Worm (Caenorhabditis elegans) whole organism, late embryonic: ENCODE measurements around the gene srw-67.

Experiments
- C38D4.7 ChIP-seq: fragments of 200-800 bp; sonication (Bioruptor generic); optimal IDR thresholded peaks from 2 replicates; lab custom pipeline; 2018; ENCODE audit warnings: mild to moderate bottlenecking, missing genetic modification characterization, moderate library complexity, missing compliant biosample characterization
- F13H6.1 ChIP-seq: sonication (generic microtip); optimal IDR thresholded peaks from 2 replicates; lab custom pipeline; 2016; ENCODE audit warnings: missing genetic modification characterization, missing compliant biosample characterization
- K09A11.1 ChIP-seq: sonication (generic microtip); optimal IDR thresholded peaks from 2 replicates; lab custom pipeline; 2017; ENCODE audit warnings: antibody characterized with exemption, mild to moderate bottlenecking, missing genetic modification characterization, missing compliant biosample characterization; ENCODE audit not compliant: insufficient read depth
- ahr-1 ChIP-seq: sonication (generic microtip); optimal IDR thresholded peaks from 2 replicates; lab custom pipeline; 2016; ENCODE audit warnings: missing genetic modification characterization, missing compliant biosample characterization
- ceh-18 ChIP-seq: sonication (generic microtip); optimal IDR thresholded peaks from 2 replicates; lab custom pipeline; 2016; ENCODE audit warnings: missing genetic modification characterization, missing compliant biosample characterization
- ceh-19 ChIP-seq: fragments of 200-800 bp; sonication (Bioruptor generic); optimal IDR thresholded peaks from 2 replicates; lab custom pipeline; 2018; ENCODE audit warnings: mild to moderate bottlenecking, missing genetic modification characterization, missing compliant biosample characterization
- ceh-22 ChIP-seq: sonication (generic microtip); optimal IDR thresholded peaks from 2 replicates; lab custom pipeline; 2017; ENCODE audit warnings: missing biosample characterization, missing genetic modification characterization
- ceh-31 ChIP-seq: sonication (generic microtip); optimal IDR thresholded peaks from 2 replicates; lab custom pipeline; 2016; ENCODE audit warnings: missing genetic modification characterization, missing compliant biosample characterization
- ceh-6 ChIP-seq: fragments of 200-800 bp; sonication (Bioruptor generic); optimal IDR thresholded peaks from 2 replicates; lab custom pipeline; 2018; ENCODE audit warnings: mild to moderate bottlenecking, missing genetic modification characterization, missing compliant biosample characterization
- elt-2 ChIP-seq: sonication (generic microtip); optimal IDR thresholded peaks from 2 replicates; lab custom pipeline; 2016; ENCODE audit warnings: missing genetic modification reagents, missing genetic modification characterization, missing compliant biosample characterization
- ets-4 ChIP-seq: sonication (generic microtip); optimal IDR thresholded peaks from 2 replicates; lab custom pipeline; 2016; ENCODE audit warnings: missing genetic modification characterization, missing compliant biosample characterization
- fax-1 ChIP-seq: sonication (generic microtip); optimal IDR thresholded peaks from 2 replicates; lab custom pipeline; 2016; ENCODE audit warnings: missing genotype, missing genetic modification characterization, missing compliant biosample characterization
- fkh-10 ChIP-seq: fragments of 150-350 bp; optimal IDR thresholded peaks from 2 replicates; lab custom pipeline; 2014; ENCODE audit warnings: missing biosample characterization, missing genetic modification reagents, missing genetic modification characterization
- fkh-6 ChIP-seq: sonication (generic microtip); optimal IDR thresholded peaks from 2 replicates; lab custom pipeline; 2016; ENCODE audit warnings: missing genetic modification characterization, missing compliant biosample characterization
- hlh-15 ChIP-seq: sonication (generic microtip); optimal IDR thresholded peaks from 2 replicates; lab custom pipeline; 2016; ENCODE audit warnings: missing genetic modification characterization, missing compliant biosample characterization
- hlh-30 ChIP-seq: sonication (generic microtip); optimal IDR thresholded peaks from 2 replicates; lab custom pipeline; 2017; ENCODE audit warnings: antibody characterized with exemption, missing genetic modification characterization, missing compliant biosample characterization; ENCODE audit not compliant: insufficient read depth
- hlh-6 ChIP-seq: sonication (generic microtip); optimal IDR thresholded peaks from 2 replicates; lab custom pipeline; 2016; ENCODE audit warnings: missing genotype, missing genetic modification characterization, missing compliant biosample characterization
- hlh-8 ChIP-seq: sonication (generic microtip); optimal IDR thresholded peaks from 2 replicates; lab custom pipeline; 2016; ENCODE audit warnings: missing genotype, missing genetic modification characterization, missing compliant biosample characterization
- lin-11 ChIP-seq: fragments of 200-800 bp; sonication (Bioruptor generic); optimal IDR thresholded peaks from 2 replicates; lab custom pipeline; 2018; ENCODE audit warnings: mild to moderate bottlenecking, missing genetic modification characterization, missing compliant biosample characterization
- madf-2 ChIP-seq: sonication (generic microtip); optimal IDR thresholded peaks from 2 replicates; lab custom pipeline; 2017; ENCODE audit warnings: missing genetic modification characterization, missing compliant biosample characterization
- nhr-11 ChIP-seq: fragments of 150-350 bp; optimal IDR thresholded peaks from 2 replicates; lab custom pipeline; 2014; ENCODE audit warnings: missing biosample characterization, missing genetic modification characterization
- nhr-232 ChIP-seq: sonication (generic microtip); optimal IDR thresholded peaks from 2 replicates; lab custom pipeline; 2016; ENCODE audit warnings: missing genetic modification characterization, missing compliant biosample characterization
- npax-4 ChIP-seq: sonication (generic microtip); optimal IDR thresholded peaks from 2 replicates; lab custom pipeline; 2016; ENCODE audit warnings: missing genetic modification characterization, missing compliant biosample characterization
- odd-2 ChIP-seq: sonication (generic microtip); optimal IDR thresholded peaks from 2 replicates; lab custom pipeline; 2017; ENCODE audit warnings: antibody characterized with exemption, mild to moderate bottlenecking, missing genetic modification characterization, missing compliant biosample characterization
- pax-1 ChIP-seq: fragments of 150-350 bp; optimal IDR thresholded peaks from 2 replicates; lab custom pipeline; 2014; ENCODE audit warnings: missing biosample characterization, missing genetic modification characterization
- ref-2 ChIP-seq: sonication (generic microtip); optimal IDR thresholded peaks from 2 replicates; lab custom pipeline; 2016; ENCODE audit warnings: missing genetic modification characterization, missing compliant biosample characterization
- sdc-2 ChIP-seq: sonication (generic microtip); optimal IDR thresholded peaks from 2 replicates; lab custom pipeline; 2016; ENCODE audit warnings: missing genotype, missing genetic modification characterization, missing compliant biosample characterization
- sox-2 ChIP-seq: fragments of 200-800 bp; sonication (Bioruptor generic); IDR thresholded peaks from 2 replicates; pipeline ENCODE4 v1.3.6; 2022; ENCODE audit warnings: missing genetic modification reagents, missing genetic modification characterization, missing compliant biosample characterization
- syd-9 ChIP-seq: sonication (generic microtip); optimal IDR thresholded peaks from 2 replicates; lab custom pipeline; 2016; ENCODE audit warnings: mild to moderate bottlenecking, missing genetic modification characterization, moderate library complexity, missing compliant biosample characterization
- tbx-7 ChIP-seq: sonication (generic microtip); optimal IDR thresholded peaks from 2 replicates; lab custom pipeline; 2016; ENCODE audit warnings: missing genotype, missing genetic modification characterization, missing compliant biosample characterization
- unc-42 ChIP-seq: sonication (generic microtip); optimal IDR thresholded peaks from 2 replicates; lab custom pipeline; 2016; ENCODE audit warnings: missing genotype, missing genetic modification characterization, missing compliant biosample characterization
- zip-5 ChIP-seq: sonication (generic microtip); optimal IDR thresholded peaks from 2 replicates; lab custom pipeline; 2016; ENCODE audit warnings: missing genetic modification characterization, missing compliant biosample characterization

Gene srw-67

DNA sequence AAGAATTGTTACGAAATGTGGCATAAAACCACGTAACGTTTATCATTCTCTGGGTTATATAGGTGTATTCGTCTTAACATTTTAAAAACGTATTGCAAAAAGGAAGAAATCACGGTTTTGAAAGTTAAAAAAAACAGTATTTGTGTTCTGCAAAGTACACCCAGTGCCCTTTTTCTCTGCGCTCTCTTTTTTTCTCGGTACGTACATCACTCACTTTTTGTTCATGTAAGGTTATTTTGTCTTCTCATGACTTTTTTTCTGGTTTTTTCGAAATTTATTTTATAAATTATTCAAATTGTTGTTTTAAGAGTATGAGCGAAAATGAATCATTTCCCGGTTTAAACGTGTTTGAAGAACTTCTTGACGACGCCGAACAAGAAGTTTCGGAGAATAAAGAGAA, 29.5 kb downstream of the srw-67 start, which contains the start of gene F25E5.5:
TSS of gene F25E5.5 (plus strand) at position 301 of the 400 bp plus-strand sequence.
- TF ChIP-seq nhr-232 (no peak), nhr-11 (tag; lab: Kevin White, UChicago) (no peak), lin-11 (no peak), K09A11.1 (tag; lab: Kevin White, UChicago) (no peak), C38D4.7 (GFP tag; lab: Kevin White, UChicago) (no peak), ceh-6 (GFP tag; lab: Kevin White, UChicago) (no peak), tbx-7 (tag; lab: Kevin White, UChicago) (no peak), hlh-6 (tag; lab: Kevin White, UChicago) (no peak), npax-4 (no peak), fkh-10 (GFP tag; lab: Kevin White, UChicago) (no peak), zip-5 (no peak), sox-2 (GFP tag; lab: Robert Waterston, UW) (no peak), ceh-31 (tag; lab: Kevin White, UChicago) (no peak), ahr-1 (tag; lab: Kevin White, UChicago) (no peak), hlh-30 (no peak)

DNA sequence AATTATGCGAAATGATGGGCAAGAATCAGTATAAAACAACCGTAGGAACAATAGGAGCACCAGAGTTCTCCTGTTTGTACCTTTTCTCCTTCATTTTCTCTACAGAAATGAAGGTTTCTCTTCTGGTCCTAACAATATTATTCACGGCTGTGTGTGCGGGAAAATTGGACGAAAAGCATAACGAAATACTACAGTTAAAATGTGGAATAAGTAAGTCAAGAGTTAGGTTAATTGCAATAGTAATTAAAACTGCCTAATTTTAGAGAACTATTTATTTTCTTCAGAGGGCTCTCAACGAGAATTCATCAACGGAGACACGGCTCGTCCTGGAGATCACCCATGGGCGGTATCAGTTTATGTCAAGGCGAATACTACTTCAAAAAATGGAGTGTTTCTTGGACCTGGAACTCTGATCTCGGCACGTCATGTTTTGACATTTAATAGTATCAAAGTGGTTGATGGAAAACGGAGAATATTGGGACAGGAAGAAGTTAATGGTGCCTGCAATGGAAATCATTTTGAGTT, 31.9 kb downstream of the srw-67 start, which contains the start of gene try-12:
TSS of gene try-12 (plus strand) at position 51 of the 525 bp plus-strand sequence.
- TF ChIP-seq syd-9 (tag; lab: Kevin White, UChicago) (no peak), hlh-8 (tag; lab: Kevin White, UChicago) (no peak), madf-2 (tag; lab: Kevin White, UChicago) (no peak), F13H6.1 (tag; lab: Kevin White, UChicago) (no peak), ets-4 (tag; lab: Kevin White, UChicago) (no peak), unc-42 (no peak), pax-1 (no peak), fkh-6 (tag; lab: Kevin White, UChicago) (no peak), odd-2 (tag; lab: Kevin White, UChicago) (no peak)
- TF ChIP-seq, all 69 proteins: peak for 0

DNA sequence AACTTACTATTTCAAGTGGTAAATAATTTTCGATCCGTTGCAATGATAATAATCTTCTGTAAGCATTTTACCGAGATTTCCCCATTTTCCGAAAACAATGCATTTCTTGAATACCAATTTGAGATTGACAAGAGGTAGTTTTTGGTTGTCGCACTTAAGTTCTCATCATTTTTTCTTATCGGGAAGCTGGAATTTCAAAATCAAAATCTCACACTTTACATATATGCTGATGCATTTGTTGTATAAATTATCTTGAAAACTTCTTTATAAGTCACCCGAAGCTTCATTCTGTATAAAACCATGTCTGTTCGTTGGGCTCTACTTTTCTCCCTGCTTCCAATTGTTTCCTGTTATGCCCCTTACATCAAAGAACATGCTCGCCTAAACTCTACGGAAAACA, 34.0 kb downstream of the srw-67 start, which contains the start of gene try-11:
TSS of gene try-11 (plus strand) at position 301 of the 400 bp plus-strand sequence.
- TF ChIP-seq ahr-1 (tag; lab: Kevin White, UChicago) (no peak), fax-1 (tag; lab: Kevin White, UChicago) (no peak), ceh-31 (tag; lab: Kevin White, UChicago) (no peak), ceh-19 (GFP tag; lab: Kevin White, UChicago) (no peak), nhr-11 (tag; lab: Kevin White, UChicago) (no peak), unc-42 (no peak), ref-2 (tag; lab: Kevin White, UChicago) (no peak), fkh-6 (tag; lab: Kevin White, UChicago) (no peak), elt-2 (tag; lab: Kevin White, UChicago) (no peak), hlh-8 (tag; lab: Kevin White, UChicago) (no peak)

DNA sequence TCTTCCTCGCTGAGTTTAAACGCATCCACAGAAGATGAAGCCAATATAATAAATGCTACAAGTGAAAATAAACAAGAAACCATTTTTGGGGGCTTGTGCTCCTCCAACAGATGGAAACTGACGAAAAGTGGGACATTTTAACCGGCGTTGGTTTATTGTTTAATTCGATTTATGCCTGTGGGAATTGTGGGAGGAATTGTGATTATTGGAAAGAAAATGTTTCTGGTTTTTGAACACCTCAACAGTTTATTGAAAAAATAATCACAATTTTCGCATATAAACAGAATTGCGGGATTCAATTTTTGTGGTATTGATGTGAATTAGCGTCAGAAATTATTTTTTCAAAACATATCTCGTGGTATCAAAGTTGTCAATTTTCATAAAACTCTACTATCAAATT, 36.8 kb downstream of the srw-67 start, which contains the start of gene try-8:
TSS of gene try-8 (minus strand) at position 101 of the 400 bp plus-strand sequence.
- TF ChIP-seq odd-2 (tag; lab: Kevin White, UChicago), result no peak
- TF ChIP-seq sdc-2 (tag; lab: Kevin White, UChicago), result no peak
- TF ChIP-seq hlh-15 (tag; lab: Kevin White, UChicago), result no peak

DNA sequence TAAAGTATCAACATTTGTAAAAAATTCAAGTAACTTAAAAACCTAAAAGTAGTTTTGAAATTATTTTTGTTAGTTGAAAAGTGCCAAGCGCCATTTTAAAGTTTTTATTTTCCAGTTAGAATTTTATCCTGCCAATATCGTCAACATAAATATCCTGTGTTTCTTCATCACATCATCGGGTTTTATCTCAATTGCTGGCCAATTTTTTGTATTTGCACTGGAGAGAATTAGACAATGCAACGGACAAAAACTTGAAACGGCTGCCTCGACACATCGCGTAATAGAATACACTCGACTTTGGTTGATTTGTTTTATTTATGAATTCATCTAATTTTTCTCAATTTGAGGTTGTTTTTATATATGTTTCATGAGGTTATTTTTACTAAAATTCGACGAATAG, 37.5 kb downstream of the srw-67 start, which contains the start of gene F25E5.2:
TSS of gene F25E5.2 (plus strand) at position 301 of the 400 bp plus-strand sequence.
- TF ChIP-seq fax-1 (tag; lab: Kevin White, UChicago), result no peak
- TF ChIP-seq ceh-6 (GFP tag; lab: Kevin White, UChicago), result no peak
- no peak for TF ChIP-seq ceh-18 (tag; lab: Kevin White, UChicago)
- no peak for TF ChIP-seq ahr-1 (tag; lab: Kevin White, UChicago)
- TF ChIP-seq ceh-22 (tag; lab: Kevin White, UChicago), result no peak
- TF ChIP-seq zip-5, result no peak
